Worm (Caenorhabditis elegans): ENCODE results near the gene gei-13.

gei-13 gene

ce11 chrIII:9629855-9630254, 7.1 kb downstream of the gei-13 start, which contains the start of gene rpac-19:
Gene rpac-19, minus strand, starts transcription at chrIII:9629885.
- peak; percentile 47 for TF ChIP-seq lin-11 (tag; optimal IDR thresholded peaks at IDR 0.05)
- TF ChIP-seq fkh-10 (GFP tag; optimal IDR thresholded peaks at IDR 0.05) = no peak
- peak; percentile 55 for TF ChIP-seq Y22D7AL.16 (tag; optimal IDR thresholded peaks at IDR 0.05)
- peak; percentile 59 for TF ChIP-seq odd-2 (tag; optimal IDR thresholded peaks at IDR 0.05)
- peak; percentile 34 for TF ChIP-seq fax-1 (tag; optimal IDR thresholded peaks at IDR 0.05)
- no peak for TF ChIP-seq unc-42 (tag; optimal IDR thresholded peaks at IDR 0.05)
- no peak for TF ChIP-seq mec-3 (tag; optimal IDR thresholded peaks at IDR 0.05; ENCODE audit: borderline replicate concordance)
- no peak for TF ChIP-seq T23F11.4 (GFP tag; optimal IDR thresholded peaks at IDR 0.05)
- TF ChIP-seq zip-5 (tag; optimal IDR thresholded peaks at IDR 0.05) = peak; percentile 29
- peak; percentile 46 for TF ChIP-seq F13H6.1 (tag; optimal IDR thresholded peaks at IDR 0.05)
- TF ChIP-seq pqm-1 (tag; optimal IDR thresholded peaks at IDR 0.05) = no peak
- TF ChIP-seq ceh-14 (tag; optimal IDR thresholded peaks at IDR 0.05) = peak; percentile 73
- TF ChIP-seq pha-2 (tag; optimal IDR thresholded peaks at IDR 0.05) = peak; percentile 65
- peak; percentile 46 for TF ChIP-seq che-1 (tag; optimal IDR thresholded peaks at IDR 0.05)
- no peak for TF ChIP-seq ztf-16 (tag; optimal IDR thresholded peaks at IDR 0.05)
- peak; percentile 55 for TF ChIP-seq ref-2 (tag; optimal IDR thresholded peaks at IDR 0.05)
- no peak for TF ChIP-seq hlh-13 (GFP tag; optimal IDR thresholded peaks at IDR 0.05)
- no peak for TF ChIP-seq fkh-6 (tag; optimal IDR thresholded peaks at IDR 0.05)
- peak; percentile 44 for TF ChIP-seq ahr-1 (tag; optimal IDR thresholded peaks at IDR 0.05)
- peak; percentile 42 for TF ChIP-seq madf-2 (tag; optimal IDR thresholded peaks at IDR 0.05)
- no peak for TF ChIP-seq ceh-9 (tag; optimal IDR thresholded peaks at IDR 0.05)
- peak; percentile 64 for TF ChIP-seq K02D7.2 (tag; optimal IDR thresholded peaks at IDR 0.05)
- peak; percentile 52 for TF ChIP-seq C38D4.7 (GFP tag; optimal IDR thresholded peaks at IDR 0.05)
- TF ChIP-seq elt-4 (tag; optimal IDR thresholded peaks at IDR 0.05) = no peak
- 0 out of 2 replicates have a peak, but pooled peaks have one; percentile 46 for TF ChIP-seq unc-3 (GFP tag; conservative IDR thresholded peaks at IDR 0.05)
- TF ChIP-seq unc-3 (tag; optimal IDR thresholded peaks at IDR 0.05) = no peak
- peak; percentile 67 for TF ChIP-seq ttx-3 (tag; optimal IDR thresholded peaks at IDR 0.05)
- no peak for TF ChIP-seq pax-1 (tag; optimal IDR thresholded peaks at IDR 0.05)
- TF ChIP-seq ceh-30 (tag; optimal IDR thresholded peaks at IDR 0.05) = no peak
- no peak for TF ChIP-seq pag-3 (tag; optimal IDR thresholded peaks at IDR 0.05; ENCODE audit: borderline replicate concordance)
- TF ChIP-seq K09A11.1 (tag; optimal IDR thresholded peaks at IDR 0.05; ENCODE audit: insufficient read depth) = no peak
- no peak for TF ChIP-seq lim-6 (tag; optimal IDR thresholded peaks at IDR 0.05)
- no peak for TF ChIP-seq gmeb-2 (tag; optimal IDR thresholded peaks at IDR 0.05)
- no peak for TF ChIP-seq npax-4 (tag; optimal IDR thresholded peaks at IDR 0.05)
- no peak for TF ChIP-seq ets-4 (tag; optimal IDR thresholded peaks at IDR 0.05)
- peak; percentile 55 for TF ChIP-seq sox-4 (tag; optimal IDR thresholded peaks at IDR 0.05)
- TF ChIP-seq elt-2 (tag; optimal IDR thresholded peaks at IDR 0.05) = peak; percentile 75
- TF ChIP-seq C08G9.2 (tag; optimal IDR thresholded peaks at IDR 0.05) = peak; percentile 18
- TF ChIP-seq nhr-11 (tag; optimal IDR thresholded peaks at IDR 0.05) = peak; percentile 51
- peak; percentile 67 for TF ChIP-seq nfya-1 (tag; optimal IDR thresholded peaks at IDR 0.05)
- TF ChIP-seq pros-1 (tag; optimal IDR thresholded peaks at IDR 0.05) = no peak
- TF ChIP-seq sdc-2 (tag; optimal IDR thresholded peaks at IDR 0.05) = peak; percentile 59
- TF ChIP-seq pha-4 (tag; optimal IDR thresholded peaks at IDR 0.05) = no peak
- peak; percentile 67 for TF ChIP-seq ceh-2 (tag; optimal IDR thresholded peaks at IDR 0.05)
- peak; percentile 7 for TF ChIP-seq ceh-19 (GFP tag; optimal IDR thresholded peaks at IDR 0.05)
- TF ChIP-seq eyg-1 (tag; optimal IDR thresholded peaks at IDR 0.05) = no peak
- TF ChIP-seq tbx-2 (tag; optimal IDR thresholded peaks at IDR 0.05) = peak; percentile 70
- TF ChIP-seq ceh-31 (tag; optimal IDR thresholded peaks at IDR 0.05) = peak; percentile 34
- no peak for TF ChIP-seq ceh-24 (tag; optimal IDR thresholded peaks at IDR 0.05)
- TF ChIP-seq hlh-8 (tag; optimal IDR thresholded peaks at IDR 0.05) = peak; percentile 31
- TF ChIP-seq pat-9 (tag; optimal IDR thresholded peaks at IDR 0.05) = peak; percentile 48
- TF ChIP-seq rnt-1 (tag; optimal IDR thresholded peaks at IDR 0.05) = no peak
- TF ChIP-seq syd-9 (tag; optimal IDR thresholded peaks at IDR 0.05) = no peak
- TF ChIP-seq unc-86 (tag; optimal IDR thresholded peaks at IDR 0.05) = peak; percentile 69
